Fruit fly (Drosophila melanogaster): ENCODE measurements around the gene Jon25Bii.

Gene Jon25Bii

DNA sequence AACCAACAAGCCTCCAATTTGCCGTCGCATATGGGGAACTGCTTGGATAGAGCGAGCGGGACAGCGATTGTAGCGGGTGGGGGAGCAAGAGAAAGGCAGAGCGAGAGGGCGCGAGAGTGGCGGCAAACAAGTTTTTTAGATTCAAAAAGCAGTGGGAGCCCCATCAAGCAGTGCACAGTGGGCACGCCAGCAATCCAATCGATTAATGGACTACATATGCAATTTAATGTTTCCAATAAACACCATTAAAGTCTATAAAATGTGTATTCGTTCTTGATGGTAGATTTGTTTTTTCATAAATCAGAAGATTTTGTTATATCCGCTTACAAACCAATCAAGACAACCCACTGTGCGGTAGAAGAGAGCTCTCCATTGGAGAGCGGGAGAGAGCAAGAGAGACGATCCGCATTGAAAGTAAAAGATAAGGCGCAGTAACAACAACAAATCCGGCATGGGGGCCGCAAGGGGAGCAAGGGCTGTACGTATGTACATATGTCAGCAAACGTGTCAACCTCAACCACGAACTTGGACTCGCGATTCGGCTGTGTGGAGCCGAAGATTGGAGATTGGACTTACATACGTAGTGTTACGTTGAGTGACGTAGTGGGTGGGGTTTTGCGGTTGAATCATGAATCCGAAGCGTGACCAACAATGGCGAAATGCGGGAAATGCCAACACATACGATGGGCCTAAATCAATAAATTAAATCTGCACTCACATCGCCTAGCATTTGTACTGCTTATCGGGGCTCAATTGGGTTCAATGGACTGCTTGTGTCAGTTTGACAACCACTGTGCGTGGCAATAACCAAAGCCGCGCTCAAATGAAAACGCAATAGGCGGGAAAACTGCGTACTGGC, 44.7 kb upstream of the Jon25Bii start (continued):
- TF ChIP-seq CG3065 (GFP tag; optimal IDR thresholded peaks at IDR 0.05) (peak; percentile 98), Nf-YC (tag; optimal IDR thresholded peaks at IDR 0.05) (peak; percentile 92), CG8478 (optimal IDR thresholded peaks at IDR 0.05) (peak; percentile 94), CG14965 (GFP tag; optimal IDR thresholded peaks at IDR 0.05; ENCODE audit: borderline replicate concordance) (peak; percentile 92), pros (GFP tag; optimal IDR thresholded peaks at IDR 0.05) (peak; percentile 79), CG13296 (GFP tag; optimal IDR thresholded peaks at IDR 0.05) (peak; percentile 96), CG17912 (GFP tag; optimal IDR thresholded peaks at IDR 0.05) (peak; percentile 96), CG4360 (GFP tag; IDR thresholded peaks at IDR 0.05) (peak; percentile 92), CG10462 (GFP tag; optimal IDR thresholded peaks at IDR 0.05) (peak; percentile 98), CG31388 (GFP tag; optimal IDR thresholded peaks at IDR 0.05) (peak; percentile 98), dmrt11E (tag; optimal IDR thresholded peaks at IDR 0.05) (peak; percentile 99), tap (tag; optimal IDR thresholded peaks at IDR 0.05) (peak; percentile 98), usp (GFP tag; optimal IDR thresholded peaks at IDR 0.05) (no peak), CG2875 (GFP tag; optimal IDR thresholded peaks at IDR 0.05) (peak; percentile 99), dati (GFP tag; IDR thresholded peaks at IDR 0.05) (peak; percentile 99), ewg (GFP tag; optimal IDR thresholded peaks at IDR 0.05) (peak; percentile 98), crol (GFP tag; IDR thresholded peaks at IDR 0.05) (peak; percentile 96), pnt (GFP tag; optimal IDR thresholded peaks at IDR 0.05) (peak; percentile 99), toy (GFP tag; IDR thresholded peaks at IDR 0.05) (peak; percentile 95), pzg (GFP tag; optimal IDR thresholded peaks at IDR 0.05) (peak; percentile 41), kah (GFP tag; optimal IDR thresholded peaks at IDR 0.05) (peak; percentile 97), dpn (GFP tag; optimal IDR thresholded peaks at IDR 0.05) (peak; percentile 99), Abd-B (GFP tag; optimal IDR thresholded peaks at IDR 0.05) (no peak), CG1647 (GFP tag; optimal IDR thresholded peaks at IDR 0.05) (peak; percentile 99), vfl (GFP tag; optimal IDR thresholded peaks at IDR 0.05) (peak; percentile 98), ken (GFP tag; IDR thresholded peaks at IDR 0.05) (peak; percentile 99), CG10979 (tag; optimal IDR thresholded peaks at IDR 0.05) (peak; percentile 99), odd (GFP tag; optimal IDR thresholded peaks at IDR 0.05) (peak; percentile 97), zfh2 (GFP tag; optimal IDR thresholded peaks at IDR 0.05) (peak; percentile 99), Oaz (GFP tag; IDR thresholded peaks at IDR 0.05) (peak; percentile 98), wdn (GFP tag; IDR thresholded peaks at IDR 0.05) (peak; percentile 98), ranshi (GFP tag; IDR thresholded peaks at IDR 0.05) (peak; percentile 99), CG7556 (GFP tag; optimal IDR thresholded peaks at IDR 0.05) (peak; percentile 98), CG12219 (GFP tag; optimal IDR thresholded peaks at IDR 0.05) (peak; percentile 99), tgo (GFP tag; IDR thresholded peaks at IDR 0.05) (peak; percentile 99), amos (GFP tag; IDR thresholded peaks at IDR 0.05; ENCODE audit: partially characterized antibody) (no peak), bowl (GFP tag; IDR thresholded peaks at IDR 0.05) (peak; percentile 98), bbx (GFP tag; IDR thresholded peaks at IDR 0.05; ENCODE audit: partially characterized antibody) (peak; percentile 63), CG12942 (GFP tag; optimal IDR thresholded peaks at IDR 0.05) (peak; percentile 99), CG1024 (GFP tag; IDR thresholded peaks at IDR 0.05) (peak; percentile 97), bigmax (GFP tag; optimal IDR thresholded peaks at IDR 0.05) (peak; percentile 80), CG32532 (GFP tag; IDR thresholded peaks at IDR 0.05) (peak; percentile 99), phol (tag; optimal IDR thresholded peaks at IDR 0.05) (peak; percentile 99), CG3726 (GFP tag; IDR thresholded peaks at IDR 0.05) (peak; percentile 99), CG10366 (GFP tag; IDR thresholded peaks at IDR 0.05) (peak; percentile 99), grau (tag; optimal IDR thresholded peaks at IDR 0.05) (peak; percentile 98), Dip2 (GFP tag; IDR thresholded peaks at IDR 0.05) (peak; percentile 79), maf-S (GFP tag; optimal IDR thresholded peaks at IDR 0.05) (peak; percentile 99), al (GFP tag; IDR thresholded peaks at IDR 0.05) (peak; percentile 99), lilli (GFP tag; optimal IDR thresholded peaks at IDR 0.05) (peak; percentile 99)

All from whole organism, embryonic.